Worm (Caenorhabditis elegans): ENCODE measurements around the gene bca-2.

The bca-2 gene

DNA sequence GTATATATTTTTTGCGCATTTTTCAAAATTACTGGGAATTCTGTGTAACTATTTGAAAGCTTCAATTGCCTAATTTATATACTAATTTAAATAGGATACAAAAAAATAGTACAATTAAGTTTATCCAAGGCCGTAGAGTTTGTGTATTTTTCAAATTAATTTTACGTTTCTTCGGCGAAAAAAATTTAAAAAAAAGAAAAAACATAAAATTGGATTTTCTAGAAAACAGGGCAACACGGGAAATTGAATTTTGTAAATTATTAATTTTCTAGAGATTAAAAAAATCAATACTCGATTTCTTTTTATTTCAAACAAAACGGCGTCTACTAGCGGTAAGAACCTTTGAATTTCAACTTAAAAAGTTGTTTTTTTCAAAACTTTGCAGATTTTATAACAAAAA lies 46.8 kb downstream of the bca-2 start, which contains the start of gene Y116A8C.23:
TSS of gene Y116A8C.23 (plus strand) at position 301 of the 400 bp plus-strand sequence.
- no peak for TF ChIP-seq cnd-1 (tag; optimal IDR thresholded peaks at IDR 0.05)
- TF ChIP-seq nhr-76 (tag; optimal IDR thresholded peaks at IDR 0.05): no peak
- no peak for TF ChIP-seq elt-1 (tag; optimal IDR thresholded peaks at IDR 0.05; ENCODE audit: borderline replicate concordance, insufficient read depth)
- TF ChIP-seq ham-2 (GFP tag; optimal IDR thresholded peaks at IDR 0.05): no peak
- TF ChIP-seq sptf-1 (tag; optimal IDR thresholded peaks at IDR 0.05): no peak
- TF ChIP-seq unc-39 (tag; optimal IDR thresholded peaks at IDR 0.05): no peak
- TF ChIP-seq M03D4.4 (tag; optimal IDR thresholded peaks at IDR 0.05): no peak
- TF ChIP-seq mls-2 (tag; optimal IDR thresholded peaks at IDR 0.05): no peak
- no peak for TF ChIP-seq ceh-39 (tag; optimal IDR thresholded peaks at IDR 0.05)
- no peak for TF ChIP-seq nhr-237 (tag; optimal IDR thresholded peaks at IDR 0.05)
- no peak for TF ChIP-seq flh-1 (GFP tag; optimal IDR thresholded peaks at IDR 0.05)
- no peak for TF ChIP-seq lsy-2 (tag; optimal IDR thresholded peaks at IDR 0.05)
- no peak for TF ChIP-seq mab-5 (tag; optimal IDR thresholded peaks at IDR 0.05)
- no peak for TF ChIP-seq unc-62 (GFP tag; optimal IDR thresholded peaks at IDR 0.05)
- no peak for TF ChIP-seq ceh-43 (GFP tag; optimal IDR thresholded peaks at IDR 0.05)
- no peak for TF ChIP-seq lin-32 (GFP tag; optimal IDR thresholded peaks at IDR 0.05)

DNA sequence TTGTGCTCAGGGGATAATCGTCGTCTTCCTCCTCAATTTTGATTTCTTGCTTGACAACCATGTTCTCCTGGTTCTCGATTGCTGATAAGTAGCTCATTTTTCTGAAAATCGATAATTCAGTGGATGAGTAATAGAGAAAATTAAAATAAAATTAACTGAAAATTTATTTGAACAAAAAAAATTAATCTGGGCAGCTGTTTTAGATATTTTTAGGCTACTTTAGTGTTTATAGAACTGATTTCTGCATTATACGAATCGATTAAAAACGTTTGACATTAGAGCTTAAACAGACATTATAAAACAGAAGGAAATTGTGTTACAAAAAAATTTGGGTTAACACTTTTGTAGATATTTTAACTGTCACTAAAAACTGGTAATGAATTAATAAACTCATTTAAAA lies 51.8 kb downstream of the bca-2 start, which contains the start of gene athp-3:
TSS of gene athp-3 (minus strand) at position 101 of the 400 bp plus-strand sequence.
- no peak for TF ChIP-seq lsy-2 (tag; optimal IDR thresholded peaks at IDR 0.05)
- TF ChIP-seq mls-2 (tag; optimal IDR thresholded peaks at IDR 0.05): no peak
- no peak for TF ChIP-seq mab-5 (tag; optimal IDR thresholded peaks at IDR 0.05)
- no peak for TF ChIP-seq nhr-12 (tag; optimal IDR thresholded peaks at IDR 0.05)
- no peak for TF ChIP-seq nhr-2 (tag; optimal IDR thresholded peaks at IDR 0.05)
- TF ChIP-seq sptf-1 (tag; optimal IDR thresholded peaks at IDR 0.05): no peak
- no peak for TF ChIP-seq elt-3 (tag; optimal IDR thresholded peaks at IDR 0.05)
